1 worm cellular context compared by ENCODE assay signal in the genomic region with DNA sequence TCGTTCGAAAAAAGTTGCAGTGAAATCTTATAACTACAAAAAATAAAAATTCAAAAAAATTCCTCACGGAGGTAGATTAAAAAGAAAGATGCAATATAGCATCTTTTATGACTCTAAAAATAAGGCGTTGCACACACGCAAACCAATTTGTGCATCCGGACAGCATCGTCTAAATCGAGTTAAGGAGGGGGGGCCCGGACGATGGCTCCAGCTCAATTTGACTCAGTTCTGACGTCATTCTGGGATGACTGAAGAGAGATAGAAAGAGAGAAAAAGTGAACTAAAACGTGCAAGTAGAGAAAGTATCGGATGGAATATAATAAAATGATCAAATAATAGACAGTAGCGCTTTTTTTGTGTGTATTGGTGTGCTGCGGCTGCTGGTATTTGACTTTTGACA.
TF ChIP-seq lines count a peak whose summit lies in the region.

No protein-coding gene starts in this region.

TF ChIP-seq in whole organism, L1 larva, 84 proteins besides CTCF, POLR2A, EP300 and RAD21 (continued from another document):
- TF ChIP-seq pag-3 (tag; optimal IDR thresholded peaks at IDR 0.05; lab: Kevin White, UChicago; ENCODE audit: borderline replicate concordance, insufficient read depth) = no peak
- peak; percentile 46 for TF ChIP-seq tbx-2 (tag; optimal IDR thresholded peaks at IDR 0.05; lab: Kevin White, UChicago)
- TF ChIP-seq ceh-82 (tag; optimal IDR thresholded peaks at IDR 0.05; lab: Kevin White, UChicago) = peak in 2 of 3 experiments; percentile 16 to 30
- TF ChIP-seq nhr-20 (tag; optimal IDR thresholded peaks at IDR 0.05; lab: Kevin White, UChicago) = no peak
- TF ChIP-seq Y116A8C.19 (tag; optimal IDR thresholded peaks at IDR 0.05; lab: Kevin White, UChicago; ENCODE audit: borderline replicate concordance) = no peak
- no peak for TF ChIP-seq aha-1 (tag; optimal IDR thresholded peaks at IDR 0.05; lab: Kevin White, UChicago)
- TF ChIP-seq sptf-1 (tag; optimal IDR thresholded peaks at IDR 0.05; lab: Kevin White, UChicago) = no peak
- TF ChIP-seq fkh-4 (tag; optimal IDR thresholded peaks at IDR 0.05; lab: Kevin White, UChicago; ENCODE audit: borderline replicate concordance) = no peak
- TF ChIP-seq ama-1 (optimal IDR thresholded peaks at IDR 0.05; lab: Kevin White, UChicago) = no peak
- peak; percentile 94 for TF ChIP-seq lin-14 (GFP tag; optimal IDR thresholded peaks at IDR 0.05; lab: Kevin White, UChicago)
- no peak for TF ChIP-seq isw-1 (GFP tag; IDR thresholded peaks at IDR 0.05; lab: Robert Waterston, UW)
- no peak for TF ChIP-seq nhr-76 (tag; optimal IDR thresholded peaks at IDR 0.05; lab: Kevin White, UChicago)
- TF ChIP-seq nhr-85 (tag; lab: Kevin White, UChicago) = no peak
